Worm (Caenorhabditis elegans) whole organism, L4 larva: ENCODE measurements around the gene skr-21.

Source experiments
- F26F4.8 ChIP-seq: fragments of 200-800 bp; sonication (Bioruptor generic); conservative IDR thresholded peaks from 2 replicates; pipeline ENCODE4 v1.3.6; 2022; ENCODE audit warnings: missing genetic modification characterization, missing compliant biosample characterization
- F44E2.7 ChIP-seq: fragments of 200-800 bp; sonication (Bioruptor generic); IDR thresholded peaks from 2 replicates; pipeline ENCODE4 v2.1.2; 2022; ENCODE audit warnings: missing genetic modification characterization, missing compliant biosample characterization
- F49E8.2 ChIP-seq: sonication (generic microtip); optimal IDR thresholded peaks from 2 replicates; lab custom pipeline; 2016; ENCODE audit warnings: missing compliant biosample characterization, mild to moderate bottlenecking, missing genetic modification characterization, borderline replicate concordance
- T20F7.1 ChIP-seq: fragments of 200-800 bp; sonication (Bioruptor generic); optimal IDR thresholded peaks from 2 replicates; lab custom pipeline; 2018; ENCODE audit warnings: mild to moderate bottlenecking, missing genetic modification characterization, missing compliant biosample characterization
- Y5F2A.4 ChIP-seq: fragments of 200-800 bp; sonication (Bioruptor generic); optimal IDR thresholded peaks from 2 replicates; lab custom pipeline; 2018; ENCODE audit warnings: mild to moderate bottlenecking, missing genetic modification characterization, missing compliant biosample characterization
- ZK337.2 ChIP-seq: fragments of 200-800 bp; sonication (Bioruptor generic); IDR thresholded peaks from 2 replicates; pipeline ENCODE4 v1.3.6; 2022; ENCODE audit warnings: missing genetic modification reagents, missing genetic modification characterization, missing compliant biosample characterization
- aha-1 ChIP-seq: fragments of 150-350 bp; peaks from one replicate; lab custom pipeline; 2014; ENCODE audit warnings: missing biosample characterization, missing genetic modification characterization
- ama-1 ChIP-seq: fragments of 150-350 bp; optimal IDR thresholded peaks from 2 replicates; lab custom pipeline; 2014; ENCODE audit warnings: inconsistent platforms, mixed read lengths
- attf-4 ChIP-seq: sonication (generic microtip); optimal IDR thresholded peaks from 3 replicates; lab custom pipeline; 2017; ENCODE audit warnings: missing biosample characterization, missing genetic modification characterization
- ceh-44 ChIP-seq: fragments of 200-800 bp; sonication (Bioruptor generic); IDR thresholded peaks from 2 replicates; pipeline ENCODE4 v1.3.6; 2022; ENCODE audit warnings: missing genetic modification reagents, missing genetic modification characterization, missing compliant biosample characterization
- ces-1 ChIP-seq: fragments of 150-350 bp; sonication (generic microtip); optimal IDR thresholded peaks from 4 replicates; lab custom pipeline; 2014; ENCODE audit warnings: missing biosample characterization, missing genetic modification reagents, missing genetic modification characterization
- cey-2 ChIP-seq: sonication (generic microtip); optimal IDR thresholded peaks from 3 replicates; lab custom pipeline; 2017; ENCODE audit warnings: missing genetic modification characterization, mild to moderate bottlenecking, missing compliant biosample characterization, antibody characterized with exemption, borderline replicate concordance; ENCODE audit not compliant: insufficient read depth
- ctbp-1 ChIP-seq: fragments of 200-800 bp; sonication (Bioruptor generic); IDR thresholded peaks from 2 replicates; pipeline ENCODE4 v1.3.6; 2022; ENCODE audit warnings: missing genetic modification reagents, missing genetic modification characterization, missing compliant biosample characterization
- daf-16 ChIP-seq, 3 experiments: sonication (generic microtip); optimal IDR thresholded peaks; 2 replicates each; lab custom pipeline; 2016 to 2017; ENCODE audit warnings: missing genetic modification characterization in 3 of 3, missing genetic modification reagents in 3 of 3, mild to moderate bottlenecking in 2 of 3, missing compliant biosample characterization in 2 of 3, missing biosample characterization in 1 of 3, moderate library complexity in 1 of 3
- daf-19 ChIP-seq: fragments of 200-800 bp; sonication (Bioruptor generic); conservative IDR thresholded peaks from 2 replicates; pipeline ENCODE4 v1.3.6; 2022; ENCODE audit warnings: missing genetic modification characterization, missing compliant biosample characterization
- daf-8 ChIP-seq: fragments of 200-800 bp; sonication (Bioruptor generic); IDR thresholded peaks from 2 replicates; pipeline ENCODE4 v1.3.6; 2022; ENCODE audit warnings: missing genetic modification characterization, missing compliant biosample characterization
- dmd-6 ChIP-seq: fragments of 200-800 bp; sonication (Bioruptor generic); IDR thresholded peaks from 2 replicates; pipeline ENCODE4 v1.3.6; 2022; ENCODE audit warnings: missing genetic modification reagents, missing genetic modification characterization, missing compliant biosample characterization
- dpl-1 ChIP-seq: fragments of 150-350 bp; optimal IDR thresholded peaks from 2 replicates; lab custom pipeline; 2014; ENCODE audit warnings: missing biosample characterization, missing genetic modification reagents, missing genetic modification characterization
- dve-1 ChIP-seq: sonication (generic microtip); optimal IDR thresholded peaks from 2 replicates; lab custom pipeline; 2017; ENCODE audit warnings: antibody characterized with exemption, mild to moderate bottlenecking, missing genetic modification characterization, missing compliant biosample characterization; ENCODE audit not compliant: insufficient read depth
- egl-27 ChIP-seq: sonication (generic microtip); optimal IDR thresholded peaks from 3 replicates; lab custom pipeline; 2017; ENCODE audit warnings: missing biosample characterization, missing genetic modification reagents, missing genetic modification characterization
- gei-8 ChIP-seq: fragments of 200-800 bp; sonication (Bioruptor generic); optimal IDR thresholded peaks from 2 replicates; lab custom pipeline; 2018; ENCODE audit warnings: mild to moderate bottlenecking, missing genetic modification characterization, missing compliant biosample characterization
- hlh-30 ChIP-seq: sonication (generic microtip); optimal IDR thresholded peaks from 2 replicates; lab custom pipeline; 2017; ENCODE audit warnings: antibody characterized with exemption, mild to moderate bottlenecking, missing genetic modification characterization, missing compliant biosample characterization; ENCODE audit not compliant: insufficient read depth
- lin-1 ChIP-seq: fragments of 200-800 bp; sonication (Bioruptor generic); IDR thresholded peaks from 2 replicates; pipeline ENCODE4 v1.3.6; 2022; ENCODE audit warnings: missing genetic modification reagents, missing genetic modification characterization, missing compliant biosample characterization
- lin-29 ChIP-seq: fragments of 200-800 bp; sonication (Bioruptor generic); IDR thresholded peaks from 2 replicates; pipeline ENCODE4 v1.3.6; 2022; ENCODE audit warnings: missing genetic modification reagents, missing genetic modification characterization, missing compliant biosample characterization
- lir-3 ChIP-seq: sonication (generic microtip); optimal IDR thresholded peaks from 2 replicates; lab custom pipeline; 2016; ENCODE audit warnings: mild to moderate bottlenecking, missing genetic modification characterization, missing compliant biosample characterization
- mdl-1 ChIP-seq, 2 experiments: fragments of 150-350 bp in 1 of 2; sonication (generic microtip) in 1 of 2; optimal IDR thresholded peaks; 2 replicates each; lab custom pipeline; 2014 to 2017; ENCODE audit warnings: missing biosample characterization in 2 of 2, missing genetic modification characterization in 2 of 2
- mep-1 ChIP-seq: fragments of 150-350 bp; sonication (generic microtip); optimal IDR thresholded peaks from 3 replicates; lab custom pipeline; 2014; ENCODE audit warnings: missing biosample characterization, missing genetic modification characterization
- mxl-2 ChIP-seq: fragments of 200-800 bp; sonication (Bioruptor generic); conservative IDR thresholded peaks from 2 replicates; pipeline ENCODE4 v1.3.6; 2022; ENCODE audit warnings: missing genetic modification reagents, missing genetic modification characterization, missing compliant biosample characterization
- nhr-10 ChIP-seq: fragments of 150-350 bp; optimal IDR thresholded peaks from 2 replicates; lab custom pipeline; 2014; ENCODE audit warnings: missing biosample characterization, missing genetic modification characterization
- nhr-11 ChIP-seq: fragments of 150-350 bp; optimal IDR thresholded peaks from 2 replicates; lab custom pipeline; 2014; ENCODE audit warnings: missing biosample characterization, missing genetic modification characterization
- nhr-111 ChIP-seq: fragments of 200-800 bp; sonication (Bioruptor generic); optimal IDR thresholded peaks from 2 replicates; lab custom pipeline; 2018; ENCODE audit warnings: mild to moderate bottlenecking, missing genetic modification characterization, missing compliant biosample characterization
- nhr-25 ChIP-seq: sonication (generic microtip); optimal IDR thresholded peaks from 2 replicates; lab custom pipeline; 2017; ENCODE audit warnings: missing genetic modification characterization, mild to moderate bottlenecking, missing compliant biosample characterization, antibody characterized with exemption, moderate library complexity, borderline replicate concordance; ENCODE audit not compliant: insufficient read depth
- nhr-41 ChIP-seq: fragments of 200-800 bp; sonication (Bioruptor generic); IDR thresholded peaks from 2 replicates; pipeline ENCODE4 v1.3.6; 2022; ENCODE audit warnings: missing genetic modification reagents, missing genetic modification characterization, missing compliant biosample characterization
- nhr-6 ChIP-seq: fragments of 150-350 bp; optimal IDR thresholded peaks from 2 replicates; lab custom pipeline; 2014; ENCODE audit warnings: missing biosample characterization, missing genetic modification characterization
- nhr-77 ChIP-seq: fragments of 150-350 bp; optimal IDR thresholded peaks from 2 replicates; lab custom pipeline; 2014; ENCODE audit warnings: missing biosample characterization, missing genetic modification characterization
- php-3 ChIP-seq: fragments of 200-800 bp; sonication (Bioruptor generic); IDR thresholded peaks from 2 replicates; pipeline ENCODE4 v1.3.6; 2022; ENCODE audit warnings: missing genetic modification reagents, missing genetic modification characterization, missing compliant biosample characterization
- pqm-1 ChIP-seq: sonication (generic microtip); optimal IDR thresholded peaks from 2 replicates; lab custom pipeline; 2017; ENCODE audit warnings: missing biosample characterization, missing genetic modification characterization
- rbr-2 ChIP-seq: sonication (generic microtip); optimal IDR thresholded peaks from 2 replicates; lab custom pipeline; 2016; ENCODE audit warnings: missing genotype, missing genetic modification characterization, missing compliant biosample characterization
- set-16 ChIP-seq: fragments of 200-800 bp; sonication (Bioruptor generic); IDR thresholded peaks from 2 replicates; pipeline ENCODE4 v1.3.6; 2022; ENCODE audit warnings: missing genetic modification reagents, missing genetic modification characterization, missing compliant biosample characterization
- skn-1 ChIP-seq: fragments of 150-350 bp; optimal IDR thresholded peaks from 2 replicates; lab custom pipeline; 2014; ENCODE audit warnings: missing biosample characterization, missing genetic modification characterization
- snpc-1.2 ChIP-seq: fragments of 200-800 bp; sonication (Bioruptor generic); IDR thresholded peaks from 2 replicates; pipeline ENCODE4 v1.3.6; 2022; ENCODE audit warnings: missing genetic modification reagents, missing genetic modification characterization, missing compliant biosample characterization
- spr-1 ChIP-seq: sonication (generic microtip); optimal IDR thresholded peaks from 2 replicates; lab custom pipeline; 2016; ENCODE audit warnings: mild to moderate bottlenecking, missing genetic modification characterization, missing compliant biosample characterization
- tag-97 ChIP-seq: fragments of 200-800 bp; sonication (Bioruptor generic); IDR thresholded peaks from 2 replicates; pipeline ENCODE4 v1.3.6; 2022; ENCODE audit warnings: missing genetic modification characterization, missing compliant biosample characterization
- unc-39 ChIP-seq: sonication (generic microtip); optimal IDR thresholded peaks from 2 replicates; lab custom pipeline; 2017; ENCODE audit warnings: missing biosample characterization, missing genetic modification characterization
- unc-62 ChIP-seq, 3 experiments: fragments of 150-350 bp in 1 of 3; sonication (generic microtip); optimal IDR thresholded peaks in 2 of 3; peaks in 1 of 3; 1 replicate in 1 of 3; 2 replicates in 2 of 3; lab custom pipeline; 2014 to 2017; ENCODE audit warnings: missing biosample characterization in 3 of 3, missing genetic modification characterization in 3 of 3, missing genetic modification reagents in 3 of 3, missing genotype in 1 of 3
- zag-1 ChIP-seq: fragments of 150-350 bp; optimal IDR thresholded peaks from 2 replicates; lab custom pipeline; 2014; ENCODE audit warnings: missing biosample characterization, missing genetic modification characterization
- zfp-3 ChIP-seq: fragments of 200-800 bp; sonication (Bioruptor generic); conservative IDR thresholded peaks from 2 replicates; pipeline ENCODE4 v1.3.6; 2022; ENCODE audit warnings: missing genetic modification reagents, missing genetic modification characterization, missing compliant biosample characterization
- zip-2 ChIP-seq: fragments of 150-350 bp; optimal IDR thresholded peaks from 2 replicates; lab custom pipeline; 2014; ENCODE audit warnings: missing biosample characterization, missing genetic modification characterization

Gene skr-21

DNA sequence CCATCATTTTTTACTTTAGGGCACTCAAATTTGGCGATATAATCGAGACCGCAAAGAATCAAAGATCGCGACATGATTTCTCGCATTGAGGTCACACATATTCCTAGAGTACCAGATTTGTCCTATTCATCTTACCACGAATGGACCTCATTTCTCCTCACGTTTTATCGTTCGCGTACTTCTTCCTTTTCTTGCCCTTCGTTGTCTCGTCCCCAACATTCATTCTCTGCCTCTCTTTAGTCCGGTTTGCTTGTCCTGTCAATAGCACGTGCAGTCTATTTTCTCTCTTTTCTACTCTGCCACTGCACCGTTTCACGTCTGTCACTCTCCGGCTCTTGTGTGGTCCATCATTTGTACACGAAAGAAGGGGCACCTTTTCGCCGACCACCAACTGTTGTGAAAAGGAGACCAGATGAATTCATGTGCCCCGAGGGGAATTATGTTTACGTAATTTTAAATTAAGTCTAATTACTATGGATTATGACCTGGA is 24.9 kb upstream of the skr-21 start (continued):
- TF ChIP-seq snpc-1.2 (GFP tag; lab: Robert Waterston, UW) (no peak), rbr-2 (peak; percentile 55), gei-8 (no peak), set-16 (GFP tag; lab: Robert Waterston, UW) (no peak), F44E2.7 (GFP tag; lab: Robert Waterston, UW) (no peak), ZK337.2 (no peak)

DNA sequence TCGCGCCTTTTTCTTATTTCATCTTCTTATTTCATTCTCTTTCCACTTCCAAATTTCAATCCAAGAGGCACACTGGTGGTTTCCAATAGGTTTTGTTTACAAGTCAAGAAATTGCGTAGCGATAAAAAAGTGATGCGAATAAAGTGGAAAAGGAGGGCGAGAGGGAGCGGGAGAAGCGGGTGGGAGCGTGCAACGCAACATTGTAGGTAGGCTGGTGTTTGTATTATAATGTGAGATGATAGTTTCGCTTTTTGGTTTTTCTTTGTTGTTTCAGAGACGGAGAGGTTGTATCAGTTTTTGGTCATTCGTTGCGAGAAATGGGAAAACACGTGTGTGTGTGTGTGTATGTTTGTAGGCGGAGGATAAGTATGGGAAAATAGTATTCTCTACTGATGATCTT is 23.7 kb upstream of the skr-21 start:
- TF ChIP-seq snpc-1.2 (GFP tag; lab: Robert Waterston, UW): no peak
- TF ChIP-seq tag-97: no peak
- no peak for TF ChIP-seq rbr-2
- TF ChIP-seq Y5F2A.4: no peak
- TF ChIP-seq zfp-3 (GFP tag; lab: Robert Waterston, UW): no peak
- TF ChIP-seq daf-19 (GFP tag; lab: Robert Waterston, UW): no peak
- no peak for TF ChIP-seq ama-1 (lab: Kevin White, UChicago)
- peak; percentile 98 for TF ChIP-seq aha-1 (tag; lab: Kevin White, UChicago)
- peak; percentile 92 for TF ChIP-seq dve-1 (tag; lab: Kevin White, UChicago)
- no peak for TF ChIP-seq zag-1
- no peak for TF ChIP-seq nhr-41 (GFP tag; lab: Robert Waterston, UW)
- TF ChIP-seq nhr-77 (tag; lab: Kevin White, UChicago): peak; percentile 78
- TF ChIP-seq ceh-44: no peak
- no peak for TF ChIP-seq egl-27 (tag; lab: Kevin White, UChicago)
- peak; percentile 53 for TF ChIP-seq nhr-25 (tag; lab: Kevin White, UChicago)
- 0 out of 2 replicates have a peak, but pooled peaks have one; percentile 44 for TF ChIP-seq php-3 (GFP tag; lab: Robert Waterston, UW)
- no peak for TF ChIP-seq T20F7.1 (GFP tag; lab: Kevin White, UChicago)
- TF ChIP-seq dpl-1: no peak
- no peak for TF ChIP-seq lin-1 (GFP tag; lab: Robert Waterston, UW)
- peak; percentile 66 for TF ChIP-seq pqm-1 (tag; lab: Kevin White, UChicago)
- peak; percentile 86 for TF ChIP-seq nhr-10 (tag; lab: Kevin White, UChicago)
- TF ChIP-seq skn-1: no peak
- TF ChIP-seq spr-1: no peak
- TF ChIP-seq dmd-6: peak; percentile 83
- TF ChIP-seq daf-8 (GFP tag; lab: Robert Waterston, UW): no peak
- TF ChIP-seq nhr-111: no peak
- no peak for TF ChIP-seq ces-1 (GFP tag; lab: Kevin White, UChicago)
- TF ChIP-seq attf-4 (tag; lab: Kevin White, UChicago): no peak
- TF ChIP-seq lir-3 (tag; lab: Kevin White, UChicago): no peak
- TF ChIP-seq F26F4.8: no peak
- peak in 1 of 2 experiments; percentile 33 for TF ChIP-seq unc-62 (GFP tag; optimal IDR thresholded peaks at IDR 0.05 in 1 of 2; lab: Kevin White, UChicago)
- TF ChIP-seq unc-62 (tag; optimal IDR thresholded peaks at IDR 0.05; lab: Kevin White, UChicago): no peak
- no peak for TF ChIP-seq mxl-2 (GFP tag; lab: Robert Waterston, UW)
- peak; percentile 38 to 90 for TF ChIP-seq mdl-1 (tag; optimal IDR thresholded peaks at IDR 0.05; lab: Kevin White, UChicago)
- peak; percentile 6 for TF ChIP-seq nhr-6 (tag; lab: Kevin White, UChicago)
- TF ChIP-seq daf-16 (GFP tag; optimal IDR thresholded peaks at IDR 0.05; lab: Kevin White, UChicago): peak in 1 of 2 experiments; percentile 68
- TF ChIP-seq daf-16 (tag; optimal IDR thresholded peaks at IDR 0.05; lab: Kevin White, UChicago): peak; percentile 95
- TF ChIP-seq zip-2 (tag; lab: Kevin White, UChicago): no peak
- TF ChIP-seq mep-1 (tag; lab: Kevin White, UChicago): peak; percentile 78
- no peak for TF ChIP-seq unc-39 (tag; lab: Kevin White, UChicago)
- no peak for TF ChIP-seq ctbp-1
- peak; percentile 84 for TF ChIP-seq hlh-30 (tag; lab: Kevin White, UChicago)
- no peak for TF ChIP-seq ZK337.2
- no peak for TF ChIP-seq nhr-11
- TF ChIP-seq cey-2 (tag; lab: Kevin White, UChicago): no peak
- no peak for TF ChIP-seq F49E8.2 (tag; lab: Kevin White, UChicago)
- no peak for TF ChIP-seq lin-29
- TF ChIP-seq gei-8: no peak
